Worm (Caenorhabditis elegans) whole organism, dauer: ENCODE data around the gene C45H4.14.
"Not testable (repeated sequence)": the region's sequence is repeated elsewhere in the genome, so short reads cannot be mapped to it uniquely, and the experiment has no call there.

Experiments used
- unc-62 ChIP-seq: sonication (generic microtip); optimal IDR thresholded peaks from 2 replicates; lab custom pipeline; 2017; ENCODE audit warnings: missing biosample characterization, missing genetic modification reagents, missing genetic modification characterization

C45H4.14 gene

DNA sequence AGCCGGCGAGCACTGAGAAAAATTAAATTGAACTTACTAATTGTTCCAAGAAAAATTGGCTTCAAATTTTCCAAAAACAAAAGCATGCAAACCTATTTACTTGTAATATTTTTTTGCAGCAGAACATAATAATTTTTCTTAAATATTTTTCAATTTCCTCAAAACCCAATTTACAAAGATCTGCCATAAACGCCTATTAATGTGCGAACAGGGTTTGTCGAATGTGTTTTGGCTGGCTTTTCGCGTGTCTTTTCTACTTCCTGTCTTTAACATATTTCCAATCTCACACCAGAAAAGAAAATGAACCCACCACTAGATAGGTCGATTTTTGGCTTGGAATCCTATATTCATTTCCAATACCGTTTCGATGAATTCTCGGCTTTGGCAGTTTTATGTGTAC lies 16.0 kb upstream of the C45H4.14 start, which contains the start of gene C45H4.18:
Gene C45H4.18 (plus strand): TSS at position 301 of the 400 bp plus-strand sequence.
- TF ChIP-seq unc-62 (GFP tag; lab: Kevin White, UChicago), result no peak

DNA sequence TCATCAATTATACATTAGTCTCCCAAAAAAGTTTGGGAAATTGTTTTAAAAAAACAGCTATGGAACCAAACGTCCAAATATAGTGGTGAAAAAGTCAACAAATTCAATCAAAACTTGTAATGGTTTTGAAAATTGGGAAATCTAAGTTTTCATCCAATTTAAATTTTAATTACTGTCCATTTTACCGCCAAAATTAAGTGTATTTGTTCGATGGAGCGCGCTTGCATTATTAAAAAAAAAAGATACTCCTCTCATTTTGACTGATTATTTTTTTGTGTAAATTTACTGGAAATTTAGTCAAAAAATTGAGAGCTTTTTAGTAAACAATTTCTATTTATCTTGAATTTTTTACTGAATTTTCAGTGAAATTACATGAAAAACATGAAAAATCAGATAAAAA lies 15.2 kb upstream of the C45H4.14 start:
- no peak for TF ChIP-seq unc-62 (GFP tag; lab: Kevin White, UChicago)

DNA sequence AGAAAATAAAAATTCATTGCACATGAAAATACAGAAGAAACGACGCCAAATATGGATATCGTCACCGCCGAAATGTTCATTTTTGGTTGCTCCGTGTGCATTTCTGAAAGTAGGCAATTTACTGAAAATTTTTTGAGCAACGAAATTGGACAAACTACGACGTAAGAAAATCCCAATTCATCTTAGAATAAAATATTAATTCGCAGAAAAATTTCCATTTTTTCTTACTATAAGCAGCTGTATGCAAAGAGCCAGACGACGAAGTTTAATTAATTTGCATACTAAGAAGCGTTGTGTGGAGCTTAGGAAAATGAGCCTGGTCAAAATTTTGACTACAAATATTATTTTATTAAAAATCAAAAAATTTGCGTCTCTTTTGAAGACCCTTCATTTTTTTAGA lies 7.4 kb upstream of the C45H4.14 start, which contains the start of gene srbc-19:
Gene srbc-19 (minus strand): TSS at position 101 of the 400 bp plus-strand sequence.
- no peak for TF ChIP-seq unc-62 (GFP tag; lab: Kevin White, UChicago)

DNA sequence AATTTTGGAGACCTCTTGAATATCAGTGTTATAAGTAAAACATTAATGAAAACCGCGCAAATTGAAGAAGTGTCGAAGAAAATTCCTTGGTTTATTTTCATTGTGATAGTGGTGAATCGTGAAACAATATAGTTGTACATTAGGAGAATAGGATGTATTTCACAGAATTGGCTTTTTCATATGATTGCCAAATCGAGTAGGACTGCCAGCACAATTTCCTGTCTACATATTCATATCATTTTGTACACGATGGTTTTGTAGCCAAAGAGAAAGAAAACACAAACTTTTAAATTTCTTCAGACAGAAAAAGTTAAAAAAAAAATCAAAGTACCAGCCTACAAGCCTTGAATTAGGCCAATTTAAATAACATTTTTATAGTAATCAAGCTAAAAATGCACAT lies 4.5 kb upstream of the C45H4.14 start, which contains the start of gene str-255:
Gene str-255 (minus strand): TSS at position 101 of the 400 bp plus-strand sequence.
- TF ChIP-seq unc-62 (GFP tag; lab: Kevin White, UChicago), result no peak

DNA sequence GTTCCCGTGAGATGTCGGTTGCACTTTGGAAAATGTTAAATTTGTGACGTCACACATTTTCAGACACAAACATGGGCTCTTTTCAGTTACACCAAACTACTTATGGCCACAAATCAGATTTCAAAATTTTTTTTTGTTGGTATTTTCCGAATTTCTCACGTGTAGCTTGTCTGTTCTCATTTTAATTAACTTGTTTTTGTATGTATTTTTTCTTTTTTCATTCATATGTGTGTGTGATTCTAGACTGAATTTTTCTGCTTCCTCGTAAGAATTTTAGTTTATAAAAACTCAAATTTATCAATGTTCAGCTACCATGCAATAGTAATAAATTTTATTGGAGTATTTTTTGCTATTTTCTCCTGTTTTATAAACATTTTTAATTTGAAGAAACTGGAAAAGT lies 2.4 kb downstream of the C45H4.14 start, which contains the start of gene srbc-22:
Gene srbc-22 (plus strand): TSS at position 301 of the 400 bp plus-strand sequence.
- no peak for TF ChIP-seq unc-62 (GFP tag; lab: Kevin White, UChicago)

DNA sequence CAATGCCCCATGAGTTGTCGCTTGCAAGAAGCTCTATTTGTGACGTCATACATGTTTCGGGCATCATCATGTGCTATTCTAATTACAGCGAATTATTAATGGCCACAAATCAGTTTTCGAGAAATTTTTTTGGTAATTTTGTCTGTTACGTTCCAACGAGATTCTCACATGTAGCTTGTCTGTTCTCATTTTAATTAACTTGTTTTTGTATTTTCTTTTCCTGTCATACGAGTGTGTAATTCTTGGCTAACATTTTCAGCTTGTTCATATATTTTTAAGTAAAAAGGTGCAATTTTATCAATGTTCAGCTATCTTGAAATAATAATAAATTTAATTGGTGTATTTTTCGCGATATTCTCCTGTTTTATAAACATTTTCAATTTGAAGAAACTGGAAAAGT lies 4.0 kb downstream of the C45H4.14 start, which contains the start of gene srbc-21:
Gene srbc-21 (plus strand): TSS at position 301 of the 400 bp plus-strand sequence.
- TF ChIP-seq unc-62 (GFP tag; lab: Kevin White, UChicago), result no peak

DNA sequence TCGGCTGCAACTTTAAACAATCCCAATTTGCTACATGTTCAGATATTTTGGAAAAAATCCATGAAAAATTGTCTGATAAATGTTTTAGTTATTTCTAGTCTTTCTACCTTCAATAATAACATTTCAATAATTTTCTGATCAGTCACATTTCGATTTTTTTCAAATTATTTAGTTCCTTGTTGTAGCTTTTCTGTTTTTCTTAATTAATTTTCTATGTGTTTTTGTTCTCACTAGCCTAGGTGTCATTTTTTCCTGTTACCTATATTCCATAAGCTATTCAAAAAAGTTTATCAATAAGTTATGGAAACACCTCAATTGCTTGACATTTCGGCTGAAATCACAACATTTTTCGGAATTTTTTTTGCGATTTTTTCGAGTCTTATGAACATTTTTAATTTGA lies 6.0 kb downstream of the C45H4.14 start, which contains the start of gene srbc-23:
Gene srbc-23 (plus strand): TSS at position 301 of the 400 bp plus-strand sequence.
- TF ChIP-seq unc-62 (GFP tag; lab: Kevin White, UChicago), result no peak

DNA sequence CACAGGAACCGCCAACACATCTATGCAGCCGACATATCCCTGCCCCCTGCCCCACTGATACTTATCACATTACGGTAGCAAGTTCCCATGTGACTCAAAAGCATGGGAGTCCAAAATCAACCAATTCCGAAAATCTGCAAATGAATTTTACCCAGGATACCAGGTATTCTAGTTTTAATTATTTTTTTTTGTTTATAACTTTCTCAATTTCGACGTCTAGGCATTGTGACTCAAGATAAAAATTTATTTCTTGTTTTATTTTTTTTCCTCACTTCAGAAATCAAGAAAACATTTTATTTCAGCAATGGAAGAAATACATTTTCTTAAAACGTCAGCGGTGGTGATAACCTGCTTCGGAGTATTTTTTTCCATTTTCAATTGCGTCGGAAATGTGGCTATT lies 7.8 kb downstream of the C45H4.14 start, which contains the start of gene srbc-24:
Gene srbc-24 (plus strand): TSS at position 301 of the 400 bp plus-strand sequence.
- TF ChIP-seq unc-62 (GFP tag; lab: Kevin White, UChicago), result no peak

DNA sequence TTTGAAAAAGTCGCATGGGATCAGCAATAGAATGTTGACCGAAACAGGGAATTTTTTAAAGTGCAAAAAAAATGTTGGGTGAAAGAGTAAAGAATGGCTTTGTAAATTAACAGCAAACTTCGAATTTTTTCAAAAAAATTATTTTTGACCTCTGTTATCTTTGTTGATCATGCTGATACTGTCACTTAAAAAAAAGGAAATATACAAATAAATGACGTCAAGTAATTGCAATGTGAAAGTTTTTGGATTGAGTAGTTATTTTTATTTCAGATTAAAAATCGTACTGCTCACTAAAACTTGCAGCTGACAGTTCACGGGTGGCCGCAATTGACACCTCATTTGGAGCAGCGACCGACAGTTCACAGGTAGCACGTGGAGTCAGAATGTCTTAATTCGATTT lies 8.4 kb downstream of the C45H4.14 start, which contains the start of gene C45H4.13:
Gene C45H4.13 (minus strand): TSS at position 101 of the 400 bp plus-strand sequence.
- TF ChIP-seq unc-62 (GFP tag; lab: Kevin White, UChicago), result no peak

DNA sequence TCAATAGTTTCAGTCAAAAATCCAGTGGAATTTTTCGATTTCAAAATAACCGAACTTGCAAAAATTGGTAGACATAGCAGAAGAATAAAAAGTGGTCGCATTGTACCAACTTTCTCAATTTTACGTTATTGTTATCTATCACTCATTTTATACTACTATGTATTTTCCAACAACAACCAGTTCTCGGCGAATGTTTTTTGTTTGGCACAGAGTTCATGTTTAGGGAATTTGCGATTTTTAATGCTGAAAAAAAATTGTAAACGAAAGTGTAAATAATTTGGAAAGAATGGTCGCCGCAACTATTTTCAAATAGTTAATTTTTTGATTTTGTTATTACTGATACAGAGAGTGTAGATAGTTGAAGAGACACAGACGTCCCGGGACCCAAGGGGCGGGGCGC lies 9.8 kb downstream of the C45H4.14 start, which contains the start of gene C45H4.21:
Gene C45H4.21 (minus strand): TSS at position 101 of the 400 bp plus-strand sequence.
- TF ChIP-seq unc-62 (GFP tag; lab: Kevin White, UChicago), result no peak

DNA sequence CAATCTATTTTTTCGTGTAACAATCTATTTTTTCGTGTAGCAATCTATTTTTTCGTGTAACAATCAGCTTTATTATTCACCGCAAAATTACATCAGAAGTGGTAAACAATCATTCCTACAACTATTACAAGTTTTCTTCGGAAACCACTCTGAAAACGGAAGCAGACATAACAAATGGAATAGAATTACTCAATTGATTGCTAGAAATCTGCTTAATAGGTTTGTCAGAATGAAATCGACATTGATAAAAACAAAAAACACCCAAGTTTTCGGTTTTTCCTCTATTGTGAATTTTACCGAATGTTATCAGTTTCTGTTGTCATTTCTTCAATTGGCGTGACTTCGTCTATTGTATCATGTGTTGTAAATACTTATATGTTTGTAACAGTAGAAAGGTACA lies 12.4 kb downstream of the C45H4.14 start, which contains the start of gene srbc-20:
Gene srbc-20 (plus strand): TSS at position 301 of the 400 bp plus-strand sequence.
- no peak for TF ChIP-seq unc-62 (GFP tag; lab: Kevin White, UChicago)

DNA sequence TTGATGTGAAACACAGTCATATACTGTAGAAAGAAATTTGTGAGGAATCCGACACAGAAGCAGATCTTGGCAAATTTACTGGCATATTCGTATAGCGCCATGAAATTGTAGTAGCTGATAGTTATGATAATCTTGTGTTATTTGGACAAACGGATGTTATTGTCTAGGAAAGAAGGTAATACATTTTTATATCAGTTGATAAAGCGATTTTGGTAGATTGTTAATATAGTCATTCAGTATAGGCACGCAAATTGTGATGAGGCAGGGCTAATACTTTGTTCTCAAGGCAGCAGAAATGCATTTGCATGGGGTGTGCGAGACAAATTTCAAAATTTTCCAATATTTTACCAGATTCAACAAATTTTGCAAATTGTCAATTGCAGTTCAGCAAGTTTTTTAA lies 13.2 kb downstream of the C45H4.14 start, which contains the start of gene str-52:
Gene str-52 (minus strand): TSS at position 101 of the 400 bp plus-strand sequence.
- no peak for TF ChIP-seq unc-62 (GFP tag; lab: Kevin White, UChicago)

DNA sequence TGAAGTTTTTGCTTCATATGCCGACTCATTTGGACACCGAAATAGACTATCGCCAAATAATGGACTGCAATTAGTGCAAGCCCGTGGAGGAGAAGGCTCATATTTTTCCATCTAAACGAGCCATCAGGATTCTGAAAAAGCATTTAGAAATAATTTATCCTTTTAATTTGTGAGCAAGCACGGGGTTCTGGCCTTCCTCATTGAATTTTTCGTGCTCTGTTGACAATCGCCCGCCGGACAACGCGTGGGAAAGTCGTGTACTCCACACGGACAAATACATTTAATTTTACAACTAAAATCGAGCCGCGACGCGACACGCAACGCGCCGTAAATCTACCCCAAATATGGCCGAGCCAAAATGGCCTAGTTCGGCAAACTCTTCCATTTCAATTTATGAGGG lies 14.8 kb downstream of the C45H4.14 start, which contains the start of gene F22F7.12:
Gene F22F7.12 (minus strand): TSS at position 101 of the 400 bp plus-strand sequence.
- TF ChIP-seq unc-62 (GFP tag; lab: Kevin White, UChicago), result not testable (repeated sequence)

DNA sequence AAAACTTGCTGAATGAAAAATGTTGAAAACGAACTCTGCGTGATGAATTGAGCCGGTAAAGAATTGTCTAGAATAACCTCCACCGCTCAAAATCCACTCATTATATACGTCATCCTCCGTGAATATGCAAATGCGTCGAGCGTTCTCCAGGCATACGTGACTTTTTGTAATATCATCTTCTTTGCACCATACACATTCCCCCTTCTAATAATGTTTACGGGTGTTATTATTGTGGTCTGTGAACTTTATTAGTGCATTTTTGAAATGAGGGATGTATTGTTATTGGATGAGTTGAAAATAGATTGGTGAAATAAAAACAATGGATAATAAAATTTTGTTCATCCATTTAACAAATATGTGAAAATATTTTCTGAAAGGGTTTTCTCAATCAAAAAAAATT lies 19.3 kb downstream of the C45H4.14 start, which contains the start of gene F22F7.7:
Gene F22F7.7 (minus strand): TSS at position 125 of the 400 bp plus-strand sequence.
- no peak for TF ChIP-seq unc-62 (GFP tag; lab: Kevin White, UChicago)

DNA sequence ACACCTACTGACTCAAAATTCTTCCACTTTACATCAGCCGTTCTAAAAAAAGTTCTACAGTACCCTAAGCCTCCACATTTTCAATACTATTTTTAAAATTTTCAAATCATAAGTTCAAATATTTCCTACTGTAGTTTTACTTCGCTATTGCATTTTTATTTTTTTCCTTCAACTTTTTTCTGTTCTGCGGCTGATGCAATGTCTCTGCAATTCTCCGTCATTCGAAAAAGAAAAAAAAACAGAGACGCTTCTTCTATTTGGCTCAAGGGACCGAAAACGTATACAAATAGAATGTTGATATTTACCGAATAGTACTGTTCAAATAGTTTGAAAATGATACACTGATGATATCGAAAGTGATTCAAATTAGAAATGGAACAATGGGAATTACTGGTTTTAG lies 20.9 kb downstream of the C45H4.14 start:
- TF ChIP-seq unc-62 (GFP tag; lab: Kevin White, UChicago), result no peak

DNA sequence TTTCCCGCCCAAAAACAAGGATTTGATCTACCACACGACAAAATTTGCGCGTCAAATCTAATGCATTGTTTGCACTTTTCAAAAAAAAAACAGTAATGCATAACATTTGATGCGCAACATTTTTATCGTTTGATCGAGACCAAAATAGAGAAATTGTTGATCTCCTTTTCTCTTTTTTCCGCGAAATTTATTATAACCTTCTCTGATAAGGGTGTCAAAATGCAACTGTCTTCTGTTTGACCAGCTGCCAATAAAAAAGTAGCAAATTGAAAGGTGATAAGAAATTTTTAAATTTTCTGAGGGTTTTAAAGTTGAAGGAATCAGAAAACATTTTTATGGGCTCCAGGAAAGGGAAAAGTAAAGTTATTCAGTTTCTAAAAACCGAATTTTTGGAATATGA lies 22.2 kb downstream of the C45H4.14 start:
- TF ChIP-seq unc-62 (GFP tag; lab: Kevin White, UChicago), result no peak

DNA sequence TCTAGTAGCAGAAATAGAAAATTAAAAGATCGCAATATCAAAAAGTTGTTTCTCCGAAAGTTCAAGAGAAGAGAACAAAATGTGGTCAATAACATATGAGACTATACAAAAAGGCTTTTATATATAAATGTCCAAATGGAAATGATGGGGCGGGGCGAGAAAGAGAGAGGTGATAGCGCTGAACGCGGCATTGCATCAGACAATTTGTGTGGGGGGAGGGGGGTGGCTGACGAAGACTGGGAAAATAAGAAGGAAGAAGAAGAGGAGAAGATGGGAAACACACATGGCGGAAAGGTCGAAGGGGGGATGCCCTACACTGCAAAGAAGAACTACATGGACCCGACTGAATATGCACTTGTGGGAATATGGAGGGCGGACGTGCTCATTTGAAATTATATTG lies 23.9 kb downstream of the C45H4.14 start:
- no peak for TF ChIP-seq unc-62 (GFP tag; lab: Kevin White, UChicago)
